Fruit fly (Drosophila melanogaster): ENCODE results near the gene CG45603.

The CG45603 gene

dm6 chrX:12274335-12274734, at the start of gene CG45603:
CG45603 (plus strand) TSS chrX:12274635.
- TF ChIP-seq Myc (optimal IDR thresholded peaks at IDR 0.05): no peak
- TF ChIP-seq jim (GFP tag; optimal IDR thresholded peaks at IDR 0.05): no peak
- TF ChIP-seq tai (GFP tag; optimal IDR thresholded peaks at IDR 0.05): no peak
- TF ChIP-seq brk (GFP tag; optimal IDR thresholded peaks at IDR 0.05): no peak
- no peak for TF ChIP-seq sage (GFP tag; optimal IDR thresholded peaks at IDR 0.05)
- no peak for TF ChIP-seq h (GFP tag; optimal IDR thresholded peaks at IDR 0.05)
- TF ChIP-seq Dfd (GFP tag; optimal IDR thresholded peaks at IDR 0.05): no peak
- no peak for TF ChIP-seq Hr78 (GFP tag; optimal IDR thresholded peaks at IDR 0.05)
- no peak for TF ChIP-seq dmrt93B (GFP tag; optimal IDR thresholded peaks at IDR 0.05)
- TF ChIP-seq lola (GFP tag; optimal IDR thresholded peaks at IDR 0.05): no peak

DNA sequence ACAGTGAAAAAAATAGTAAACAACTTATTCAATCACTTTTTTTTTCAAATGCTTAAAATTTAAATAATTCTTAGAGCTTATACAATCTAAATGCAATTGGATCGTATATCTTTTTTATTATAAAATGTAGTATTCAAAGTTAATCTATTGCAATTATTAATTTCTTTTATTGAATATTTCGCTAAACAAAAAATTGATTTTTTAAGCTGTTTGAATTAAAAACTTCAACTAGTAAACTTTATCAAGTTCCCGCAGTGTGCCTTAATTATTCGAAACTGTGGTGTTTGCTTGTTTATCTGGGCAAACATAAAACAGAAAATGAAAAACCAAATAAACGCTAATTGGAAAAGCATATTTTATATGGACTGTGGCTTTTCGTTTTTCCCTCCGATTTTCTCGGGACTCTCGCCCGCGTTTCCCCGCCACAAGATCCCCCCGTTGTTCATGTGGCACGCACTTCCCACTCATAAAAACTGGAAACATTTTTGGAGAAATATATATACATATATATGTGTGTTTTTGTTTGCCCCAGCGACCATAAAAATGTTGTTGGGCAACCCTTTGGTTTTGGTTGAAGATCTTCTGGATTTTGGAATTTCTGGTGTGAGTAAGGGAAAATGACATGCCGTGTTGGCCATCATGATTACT, 49.0 kb upstream of the CG45603 start:
- TF ChIP-seq woc (GFP tag; optimal IDR thresholded peaks at IDR 0.05): no peak
- TF ChIP-seq ey (GFP tag; optimal IDR thresholded peaks at IDR 0.05): no peak
- no peak for TF ChIP-seq Rel (GFP tag; optimal IDR thresholded peaks at IDR 0.05)
- no peak for TF ChIP-seq Rel (tag; optimal IDR thresholded peaks at IDR 0.05)
- no peak for TF ChIP-seq h (GFP tag; optimal IDR thresholded peaks at IDR 0.05)
- TF ChIP-seq tai (GFP tag; optimal IDR thresholded peaks at IDR 0.05): no peak

DNA sequence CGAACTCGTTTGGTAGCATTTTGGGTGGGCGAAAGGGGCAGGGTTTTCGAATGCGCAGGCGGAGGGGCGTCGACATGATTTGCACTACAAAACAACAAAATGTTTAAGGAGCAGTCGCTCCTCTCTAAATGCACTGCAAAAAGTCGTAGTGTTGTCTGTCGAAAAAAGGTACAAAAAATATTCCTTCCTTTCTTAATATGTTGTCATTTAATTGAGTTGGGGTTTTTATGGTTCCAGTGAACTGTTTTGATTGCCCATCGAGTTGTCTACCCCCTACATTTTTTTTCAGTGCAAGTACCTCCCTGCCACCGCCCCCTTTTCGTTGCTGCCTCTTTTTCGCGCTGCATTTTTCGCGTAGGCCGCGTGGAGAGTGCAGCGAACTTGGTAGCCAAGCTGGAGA, 47.9 kb upstream of the CG45603 start:
- TF ChIP-seq Hr83 (GFP tag; optimal IDR thresholded peaks at IDR 0.05; ENCODE audit: poor library complexity, severe bottlenecking): peak; percentile 57
- no peak for TF ChIP-seq pan (optimal IDR thresholded peaks at IDR 0.05)
- TF ChIP-seq dl (GFP tag; optimal IDR thresholded peaks at IDR 0.05; ENCODE audit: insufficient read depth in 1 of 2, partially characterized antibody in 2 of 2): no peak
- no peak for TF ChIP-seq Myc (optimal IDR thresholded peaks at IDR 0.05)
- TF ChIP-seq h (GFP tag; optimal IDR thresholded peaks at IDR 0.05): peak; percentile 92
- peak; percentile 32 for TF ChIP-seq jim (GFP tag; optimal IDR thresholded peaks at IDR 0.05)
- peak; percentile 95 for TF ChIP-seq fru (GFP tag; optimal IDR thresholded peaks at IDR 0.05)
- peak; percentile 86 for TF ChIP-seq CG32264 (GFP tag; optimal IDR thresholded peaks at IDR 0.05)
- TF ChIP-seq Sp1 (GFP tag; optimal IDR thresholded peaks at IDR 0.05): peak; percentile 88
- TF ChIP-seq psq (GFP tag; optimal IDR thresholded peaks at IDR 0.05): peak; percentile 87
- TF ChIP-seq woc (GFP tag; optimal IDR thresholded peaks at IDR 0.05): peak; percentile 94
- TF ChIP-seq Dif (GFP tag; optimal IDR thresholded peaks at IDR 0.05; ENCODE audit: partially characterized antibody): no peak
- peak; percentile 42 for TF ChIP-seq dsf (GFP tag; optimal IDR thresholded peaks at IDR 0.05; ENCODE audit: borderline replicate concordance)
- TF ChIP-seq Vsx2 (GFP tag; optimal IDR thresholded peaks at IDR 0.05; ENCODE audit: partially characterized antibody): no peak
- peak; percentile 92 for TF ChIP-seq rgr (GFP tag; optimal IDR thresholded peaks at IDR 0.05)
- TF ChIP-seq Dfd (GFP tag; optimal IDR thresholded peaks at IDR 0.05): no peak
- TF ChIP-seq br (GFP tag; optimal IDR thresholded peaks at IDR 0.05): peak; percentile 91
- TF ChIP-seq tai (GFP tag; optimal IDR thresholded peaks at IDR 0.05): peak; percentile 87
- no peak for TF ChIP-seq usp (GFP tag; optimal IDR thresholded peaks at IDR 0.05)
- no peak for TF ChIP-seq CrebA (GFP tag; optimal IDR thresholded peaks at IDR 0.05; ENCODE audit: borderline replicate concordance)
- TF ChIP-seq GATAd (GFP tag; optimal IDR thresholded peaks at IDR 0.05): peak; percentile 0
- TF ChIP-seq CG9705 (GFP tag; optimal IDR thresholded peaks at IDR 0.05): peak; percentile 86
- peak; percentile 93 for TF ChIP-seq OdsH (GFP tag; optimal IDR thresholded peaks at IDR 0.05)
- peak; percentile 84 for TF ChIP-seq sage (GFP tag; optimal IDR thresholded peaks at IDR 0.05)
- TF ChIP-seq Mio (GFP tag; optimal IDR thresholded peaks at IDR 0.05): peak; percentile 70
- peak; percentile 94 for TF ChIP-seq Hnf4 (GFP tag; optimal IDR thresholded peaks at IDR 0.05)
- no peak for TF ChIP-seq Abd-B (GFP tag; optimal IDR thresholded peaks at IDR 0.05)
- no peak for TF ChIP-seq sv (GFP tag; optimal IDR thresholded peaks at IDR 0.05)
- TF ChIP-seq brk (GFP tag; optimal IDR thresholded peaks at IDR 0.05): peak; percentile 71
- peak; percentile 92 for TF ChIP-seq HLH106 (tag; optimal IDR thresholded peaks at IDR 0.05)
- TF ChIP-seq Jra (GFP tag; optimal IDR thresholded peaks at IDR 0.05): peak; percentile 79
- TF ChIP-seq foxo (GFP tag; optimal IDR thresholded peaks at IDR 0.05): peak; percentile 26 to 95
- no peak for TF ChIP-seq Hr78 (GFP tag; optimal IDR thresholded peaks at IDR 0.05)
- no peak for TF ChIP-seq lola (GFP tag; optimal IDR thresholded peaks at IDR 0.05)
- TF ChIP-seq dmrt93B (GFP tag; optimal IDR thresholded peaks at IDR 0.05): peak; percentile 85
- TF ChIP-seq N (GFP tag; optimal IDR thresholded peaks at IDR 0.05): no peak
- peak; percentile 58 for TF ChIP-seq Rel (GFP tag; optimal IDR thresholded peaks at IDR 0.05)
- peak; percentile 61 for TF ChIP-seq Rel (tag; optimal IDR thresholded peaks at IDR 0.05)
- peak; percentile 93 for TF ChIP-seq ey (GFP tag; optimal IDR thresholded peaks at IDR 0.05)
